Worm (Caenorhabditis elegans): ENCODE data around the gene F58F12.1.

DNA sequence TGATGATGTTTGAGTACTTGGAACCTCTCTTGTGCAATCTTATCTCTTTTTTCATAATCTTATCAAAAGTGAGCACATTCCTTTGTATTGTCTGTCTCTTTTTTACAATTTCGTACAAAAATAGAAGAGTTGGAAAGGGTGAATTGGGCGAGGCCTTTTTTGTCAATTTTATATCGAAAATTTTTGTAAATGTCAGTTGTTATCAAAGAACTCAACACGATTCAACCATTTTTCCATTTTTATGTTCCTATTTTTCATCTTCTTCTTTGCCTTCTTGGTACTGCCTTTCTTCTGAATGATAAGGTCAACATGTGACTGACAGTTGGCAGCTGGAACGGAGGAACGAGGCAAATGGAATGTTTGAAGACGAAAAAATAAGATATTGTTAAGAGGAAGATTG lies 30.3 kb downstream of the F58F12.1 start:
- TF ChIP-seq pha-4 (tag; optimal IDR thresholded peaks at IDR 0.05): peak; percentile 29
- no peak for TF ChIP-seq elt-3 (tag; optimal IDR thresholded peaks at IDR 0.05)
- TF ChIP-seq fkh-10 (GFP tag; optimal IDR thresholded peaks at IDR 0.05): no peak
- no peak for TF ChIP-seq ztf-4 (tag; optimal IDR thresholded peaks at IDR 0.05)
- TF ChIP-seq unc-62 (GFP tag; optimal IDR thresholded peaks at IDR 0.05): no peak
- no peak for TF ChIP-seq snpc-4 (tag; optimal IDR thresholded peaks at IDR 0.05)
- no peak for TF ChIP-seq ceh-28 (tag; optimal IDR thresholded peaks at IDR 0.05)
- TF ChIP-seq egl-27 (tag; optimal IDR thresholded peaks at IDR 0.05): no peak
- no peak for TF ChIP-seq nhr-23 (tag; optimal IDR thresholded peaks at IDR 0.05)
- TF ChIP-seq nhr-12 (tag; optimal IDR thresholded peaks at IDR 0.05): no peak
- no peak for TF ChIP-seq lin-39 (tag; optimal IDR thresholded peaks at IDR 0.05)
